Worm (Caenorhabditis elegans) whole organism, L4/young adult: ENCODE measurements around the gene srw-4.

Experiments
- W03F9.2 ChIP-seq: fragments of 150-350 bp; optimal IDR thresholded peaks from 2 replicates; lab custom pipeline; 2014; ENCODE audit warnings: missing biosample characterization, missing genetic modification characterization
- dao-5 ChIP-seq: sonication (generic microtip); optimal IDR thresholded peaks from 2 replicates; lab custom pipeline; 2016; ENCODE audit warnings: missing genotype, missing genetic modification characterization, moderate library complexity, missing compliant biosample characterization
- him-1 ChIP-seq: sonication (generic microtip); optimal IDR thresholded peaks from 2 replicates; lab custom pipeline; 2016; ENCODE audit warnings: missing genotype, missing genetic modification reagents, missing genetic modification characterization, missing compliant biosample characterization

ce11 chrV:2877509-2877908 lies 11.1 kb downstream of the srw-4 start, which contains the start of gene F37B4.10:
- no peak for TF ChIP-seq W03F9.2 (tag; lab: Kevin White, UChicago)
- no peak for TF ChIP-seq him-1 (tag; lab: Kevin White, UChicago)
- no peak for TF ChIP-seq dao-5 (tag; lab: Kevin White, UChicago)
